Worm (Caenorhabditis elegans) whole organism, L4 larva: ENCODE results near the gene srbc-1.

ENCODE experiments used
- ceh-82 ChIP-seq: sonication (generic microtip); optimal IDR thresholded peaks from 2 replicates; lab custom pipeline; 2017; ENCODE audit warnings: missing biosample characterization, missing genetic modification characterization
- lin-15B ChIP-seq: fragments of 150-350 bp; sonication (generic microtip); optimal IDR thresholded peaks from 3 replicates; lab custom pipeline; 2014; ENCODE audit warnings: missing biosample characterization, missing genetic modification characterization
- nhr-11 ChIP-seq: fragments of 150-350 bp; optimal IDR thresholded peaks from 2 replicates; lab custom pipeline; 2014; ENCODE audit warnings: missing biosample characterization, missing genetic modification characterization
- nhr-237 ChIP-seq: sonication (generic microtip); optimal IDR thresholded peaks from 2 replicates; lab custom pipeline; 2017; ENCODE audit warnings: missing biosample characterization, missing genetic modification characterization
- zfp-2 ChIP-seq: sonication (generic microtip); optimal IDR thresholded peaks from 2 replicates; lab custom pipeline; 2016; ENCODE audit warnings: mild to moderate bottlenecking, missing genetic modification characterization, missing compliant biosample characterization

ce11 chrV:3324178-3324577 is 22.4 kb upstream of the srbc-1 start, which contains the start of gene C17B7.8:
- TF ChIP-seq lin-15B (tag; lab: Kevin White, UChicago) (no peak), zfp-2 (tag; lab: Kevin White, UChicago) (no peak), ceh-82 (tag; lab: Kevin White, UChicago) (no peak), nhr-237 (tag; lab: Kevin White, UChicago) (no peak), nhr-11 (tag; lab: Kevin White, UChicago) (no peak)
